Worm (Caenorhabditis elegans): Measurements from ENCODE around the gene gsnl-1.

- no peak for TF ChIP-seq hlh-12 (tag; optimal IDR thresholded peaks at IDR 0.05)
- no peak for TF ChIP-seq K12H6.12 (tag; optimal IDR thresholded peaks at IDR 0.05)
- TF ChIP-seq F33H1.4 (GFP tag; IDR thresholded peaks at IDR 0.05) = no peak
- peak; percentile 58 for TF ChIP-seq ZK185.1 (tag; optimal IDR thresholded peaks at IDR 0.05; ENCODE audit: poor library complexity, severe bottlenecking)
- TF ChIP-seq xnd-1 (tag; optimal IDR thresholded peaks at IDR 0.05) = no peak
- no peak for TF ChIP-seq F52B5.7 (tag; optimal IDR thresholded peaks at IDR 0.05)
- TF ChIP-seq hlh-26 (GFP tag; conservative IDR thresholded peaks at IDR 0.05) = no peak
- no peak for TF ChIP-seq sptf-2 (GFP tag; optimal IDR thresholded peaks at IDR 0.05)
- TF ChIP-seq sea-2 (GFP tag; IDR thresholded peaks at IDR 0.05) = no peak
These were observed 47.4 kb downstream of the gsnl-1 start, which contains the start of gene mdf-1 for ce11 chrV:9544176-9544632.

All from whole organism, young adult.